Worm (Caenorhabditis elegans) whole organism, L2 larva: ENCODE results near the gene pie-1.

Source experiments
- C34F6.9 ChIP-seq: fragments of 150-350 bp; optimal IDR thresholded peaks from 2 replicates; lab custom pipeline; 2014; ENCODE audit warnings: missing biosample characterization, missing genetic modification characterization
- alr-1 ChIP-seq: fragments of 150-350 bp; optimal IDR thresholded peaks from 2 replicates; lab custom pipeline; 2014; ENCODE audit warnings: missing biosample characterization, missing genetic modification characterization
- ceh-16 ChIP-seq: fragments of 150-350 bp; optimal IDR thresholded peaks from 2 replicates; lab custom pipeline; 2014; ENCODE audit warnings: missing biosample characterization, missing genetic modification characterization
- ceh-82 ChIP-seq: fragments of 150-350 bp; optimal IDR thresholded peaks from 2 replicates; lab custom pipeline; 2014; ENCODE audit warnings: missing biosample characterization, missing genetic modification characterization
- elt-1 ChIP-seq: fragments of 150-350 bp; optimal IDR thresholded peaks from 2 replicates; lab custom pipeline; 2014; ENCODE audit warnings: missing biosample characterization, missing genetic modification characterization
- mab-5 ChIP-seq: fragments of 150-350 bp; optimal IDR thresholded peaks from 2 replicates; lab custom pipeline; 2014; ENCODE audit warnings: missing biosample characterization, missing genetic modification characterization
- nhr-11 ChIP-seq: fragments of 150-350 bp; optimal IDR thresholded peaks from 2 replicates; lab custom pipeline; 2014; ENCODE audit warnings: missing biosample characterization, missing genetic modification characterization
- nhr-12 ChIP-seq: fragments of 150-350 bp; optimal IDR thresholded peaks from 2 replicates; lab custom pipeline; 2014; ENCODE audit warnings: missing biosample characterization, missing genetic modification characterization
- nhr-237 ChIP-seq: fragments of 150-350 bp; optimal IDR thresholded peaks from 2 replicates; lab custom pipeline; 2014; ENCODE audit warnings: missing biosample characterization, missing genetic modification characterization
- nhr-25 ChIP-seq: fragments of 150-350 bp; sonication (generic microtip); optimal IDR thresholded peaks from 3 replicates; lab custom pipeline; 2014; ENCODE audit warnings: missing biosample characterization, missing genetic modification characterization
- nhr-6 ChIP-seq: fragments of 150-350 bp; optimal IDR thresholded peaks from 2 replicates; lab custom pipeline; 2014; ENCODE audit warnings: missing biosample characterization, missing genetic modification characterization
- unc-39 ChIP-seq: fragments of 150-350 bp; optimal IDR thresholded peaks from 2 replicates; lab custom pipeline; 2014; ENCODE audit warnings: missing biosample characterization, missing genetic modification characterization
- ztf-4 ChIP-seq: fragments of 150-350 bp; optimal IDR thresholded peaks from 2 replicates; lab custom pipeline; 2014; ENCODE audit warnings: missing biosample characterization, missing genetic modification characterization

ce11 chrIII:12410304-12410703 is 16.4 kb upstream of the pie-1 start:
- no peak for TF ChIP-seq nhr-25 (tag; lab: Kevin White, UChicago)
- TF ChIP-seq nhr-12 = no peak
- no peak for TF ChIP-seq mab-5 (tag; lab: Kevin White, UChicago)
- no peak for TF ChIP-seq ceh-16 (tag; lab: Kevin White, UChicago)
- TF ChIP-seq unc-39 (tag; lab: Kevin White, UChicago) = no peak
- no peak for TF ChIP-seq nhr-11 (tag; lab: Kevin White, UChicago)
- no peak for TF ChIP-seq elt-1 (tag; lab: Kevin White, UChicago)
- no peak for TF ChIP-seq ztf-4 (tag; lab: Kevin White, UChicago)
- no peak for TF ChIP-seq nhr-6 (tag; lab: Kevin White, UChicago)
- TF ChIP-seq alr-1 (tag; lab: Kevin White, UChicago) = no peak
- TF ChIP-seq C34F6.9 (tag; lab: Kevin White, UChicago) = no peak
- no peak for TF ChIP-seq nhr-237 (tag; lab: Kevin White, UChicago)
- TF ChIP-seq ceh-82 (tag; lab: Kevin White, UChicago) = no peak
